Worm (Caenorhabditis elegans) whole organism, L1 larva: ENCODE results near the gene fbxb-59.

Source experiments
- F16B12.6 ChIP-seq: fragments of 150-350 bp; optimal IDR thresholded peaks from 2 replicates; lab custom pipeline; 2014; ENCODE audit warnings: missing biosample characterization, missing genetic modification characterization
- ama-1 ChIP-seq: fragments of 150-350 bp; optimal IDR thresholded peaks from 2 replicates; lab custom pipeline; 2014
- ceh-90 ChIP-seq: sonication (generic microtip); optimal IDR thresholded peaks from 2 replicates; lab custom pipeline; 2016; ENCODE audit warnings: missing genetic modification characterization, missing compliant biosample characterization
- ces-1 ChIP-seq: fragments of 150-350 bp; optimal IDR thresholded peaks from 2 replicates; lab custom pipeline; 2014; ENCODE audit warnings: missing biosample characterization, missing genetic modification reagents, missing genetic modification characterization
- dsc-1 ChIP-seq: sonication (generic microtip); optimal IDR thresholded peaks from 2 replicates; lab custom pipeline; 2016; ENCODE audit warnings: mild to moderate bottlenecking, missing genetic modification characterization, missing compliant biosample characterization
- efl-1 ChIP-seq, 4 experiments: fragments of 150-350 bp; optimal IDR thresholded peaks in 3 of 4; peaks in 1 of 4; 1 replicate in 1 of 4; 2 replicates in 3 of 4; lab custom pipeline; 2014; ENCODE audit warnings: missing biosample characterization in 2 of 4, missing genetic modification characterization in 2 of 4, missing genetic modification reagents in 2 of 4
- egl-27 ChIP-seq, 2 experiments: fragments of 150-350 bp in 1 of 2; sonication (generic microtip); optimal IDR thresholded peaks; 3 replicates each; lab custom pipeline; 2017 to 2018; ENCODE audit warnings: missing biosample characterization in 2 of 2, missing genetic modification characterization in 2 of 2, missing genetic modification reagents in 2 of 2
- elt-2 ChIP-seq: sonication (generic microtip); optimal IDR thresholded peaks from 2 replicates; lab custom pipeline; 2016; ENCODE audit warnings: missing genetic modification characterization, mild to moderate bottlenecking, inconsistent platforms, missing compliant biosample characterization, missing genetic modification reagents
- ets-5 ChIP-seq: fragments of 200-800 bp; sonication (Bioruptor generic); IDR thresholded peaks from 2 replicates; pipeline ENCODE4 v1.3.6; 2022; ENCODE audit warnings: missing genetic modification characterization, missing compliant biosample characterization
- fos-1 ChIP-seq: fragments of 150-350 bp; optimal IDR thresholded peaks from 2 replicates; lab custom pipeline; 2014; ENCODE audit warnings: missing biosample characterization, missing genetic modification characterization
- jun-1 ChIP-seq: fragments of 150-350 bp; optimal IDR thresholded peaks from 2 replicates; lab custom pipeline; 2014; ENCODE audit warnings: missing biosample characterization, missing genetic modification reagents, missing genetic modification characterization
- mep-1 ChIP-seq: fragments of 150-350 bp; optimal IDR thresholded peaks from 2 replicates; lab custom pipeline; 2014; ENCODE audit warnings: missing biosample characterization, missing genetic modification characterization
- nhr-237 ChIP-seq: fragments of 150-350 bp; optimal IDR thresholded peaks from 2 replicates; lab custom pipeline; 2014; ENCODE audit warnings: missing biosample characterization, missing genetic modification characterization
- pag-3 ChIP-seq: sonication (generic microtip); optimal IDR thresholded peaks from 2 replicates; lab custom pipeline; 2017; ENCODE audit warnings: missing genetic modification characterization, mild to moderate bottlenecking, missing compliant biosample characterization, antibody characterized with exemption, borderline replicate concordance; ENCODE audit not compliant: insufficient read depth
- snu-23 ChIP-seq: sonication (generic microtip); optimal IDR thresholded peaks from 2 replicates; lab custom pipeline; 2016; ENCODE audit warnings: missing genetic modification characterization, missing compliant biosample characterization
- sup-37 ChIP-seq: fragments of 200-800 bp; sonication (Bioruptor generic); optimal IDR thresholded peaks from 2 replicates; lab custom pipeline; 2018; ENCODE audit warnings: mild to moderate bottlenecking, missing genetic modification characterization, missing compliant biosample characterization
- swsn-7 ChIP-seq: sonication (generic microtip); optimal IDR thresholded peaks from 2 replicates; lab custom pipeline; 2016; ENCODE audit warnings: missing genetic modification characterization, missing compliant biosample characterization
- tbx-2 ChIP-seq: sonication (generic microtip); optimal IDR thresholded peaks from 2 replicates; lab custom pipeline; 2016; ENCODE audit warnings: missing genetic modification characterization, missing compliant biosample characterization
- tlp-1 ChIP-seq: fragments of 150-350 bp; optimal IDR thresholded peaks from 2 replicates; lab custom pipeline; 2014; ENCODE audit warnings: missing biosample characterization, missing genetic modification characterization
- unc-86 ChIP-seq: sonication (generic microtip); optimal IDR thresholded peaks from 2 replicates; lab custom pipeline; 2016; ENCODE audit warnings: missing genetic modification characterization, missing compliant biosample characterization
- xbp-1 ChIP-seq: sonication (generic microtip); optimal IDR thresholded peaks from 2 replicates; lab custom pipeline; 2016; ENCODE audit warnings: missing genetic modification characterization, missing compliant biosample characterization
- zip-4 ChIP-seq: fragments of 200-800 bp; sonication (Bioruptor generic); optimal IDR thresholded peaks from 2 replicates; lab custom pipeline; 2018; ENCODE audit warnings: mild to moderate bottlenecking, missing genetic modification characterization, moderate library complexity, missing compliant biosample characterization
- ztf-11 ChIP-seq, 2 experiments: sonication (generic microtip); optimal IDR thresholded peaks; 2 replicates each; lab custom pipeline; 2016 to 2017; ENCODE audit warnings: missing genetic modification characterization in 2 of 2, missing biosample characterization in 1 of 2, missing compliant biosample characterization in 1 of 2
- ztf-4 ChIP-seq: fragments of 150-350 bp; optimal IDR thresholded peaks from 2 replicates; lab custom pipeline; 2014; ENCODE audit warnings: missing biosample characterization, missing genetic modification characterization

Gene fbxb-59

DNA sequence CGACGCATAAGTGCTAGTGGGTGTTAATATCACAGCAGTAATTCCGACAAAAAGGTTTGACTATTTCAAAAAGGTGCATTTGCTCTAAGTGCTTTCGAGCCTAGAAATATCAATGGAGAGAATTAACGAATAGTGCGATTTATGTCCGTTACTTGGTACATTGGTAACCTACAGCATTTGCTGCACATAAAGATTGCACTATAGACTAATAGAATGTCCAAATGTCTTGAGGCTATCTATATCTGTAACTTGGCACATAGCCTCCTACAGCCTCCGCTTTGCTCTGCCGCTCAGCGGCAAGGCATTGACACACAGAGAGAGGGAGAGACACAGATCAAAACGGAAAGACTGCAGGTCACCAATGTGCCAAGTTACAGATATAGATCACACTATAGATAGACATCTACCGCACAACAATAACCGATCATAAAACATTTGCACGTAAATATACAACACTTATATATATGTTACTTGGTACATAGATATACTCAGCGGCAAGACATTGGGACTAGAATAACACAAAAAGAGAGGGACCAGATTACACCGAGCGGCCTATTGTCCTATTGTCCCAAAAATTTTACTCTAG is 10.4 kb downstream of the fbxb-59 start, which contains the start of the genes srh-217 and Y113G7B.28:
TSS of gene srh-217 (minus strand) at position 101 of the 586 bp plus-strand sequence.
TSS of gene Y113G7B.28 (plus strand) at position 536 of the 586 bp plus-strand sequence.
- TF ChIP-seq efl-1 (optimal IDR thresholded peaks at IDR 0.05; lab: Kevin White, UChicago) (no peak), efl-1 (GFP tag; optimal IDR thresholded peaks at IDR 0.05 in 1 of 2; lab: Kevin White, UChicago) (peak in 1 of 2 experiments; percentile 57), unc-86 (no peak), dsc-1 (tag; lab: Kevin White, UChicago) (no peak)
- TF ChIP-seq, all 84 proteins: peak for 1

DNA sequence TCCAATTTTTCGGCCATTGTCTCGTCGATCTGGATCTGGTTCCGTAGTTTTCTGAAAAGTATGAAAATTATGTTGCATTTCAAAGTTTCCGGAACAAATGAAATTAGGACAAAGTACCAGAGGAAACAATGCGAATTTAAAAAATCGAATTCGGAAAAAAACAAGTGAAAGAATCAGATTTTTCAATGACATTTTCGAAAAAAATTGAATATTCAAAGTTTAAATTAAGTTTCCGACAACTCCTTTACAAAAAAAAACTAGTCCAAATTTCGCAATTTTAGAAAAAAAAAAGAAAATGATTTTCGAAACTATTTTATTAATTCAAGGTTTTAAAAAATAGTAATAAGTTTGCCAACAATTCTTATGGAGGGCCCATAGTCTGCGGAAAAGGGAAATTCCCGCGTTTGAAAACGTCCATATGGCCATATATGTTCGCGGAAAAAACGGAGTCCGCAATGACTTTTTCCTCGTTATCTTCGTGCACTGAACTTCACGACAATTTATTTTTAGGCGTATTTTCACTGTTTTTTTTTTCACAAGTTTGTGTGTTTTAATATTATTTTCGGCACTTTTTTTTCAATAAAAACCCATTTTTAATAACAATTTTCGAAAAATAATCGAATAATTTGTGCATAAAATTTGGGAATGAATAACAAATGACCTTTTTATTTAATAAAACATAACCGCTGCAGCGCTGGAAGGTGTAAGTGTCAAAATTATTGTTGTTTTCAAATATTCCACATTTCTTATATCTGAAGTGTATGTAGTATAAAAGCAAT is 13.7 kb downstream of the fbxb-59 start, which contains the start of the genes fbxa-115 and Y113G7B.27:
TSS of gene fbxa-115 (minus strand) at position 51 of the 779 bp plus-strand sequence.
TSS of gene Y113G7B.27 (plus strand) at position 729 of the 779 bp plus-strand sequence.
- TF ChIP-seq ztf-11 (tag; optimal IDR thresholded peaks at IDR 0.05; lab: Kevin White, UChicago) (no peak), egl-27 (tag; optimal IDR thresholded peaks at IDR 0.05; lab: Kevin White, UChicago) (no peak), F16B12.6 (tag; lab: Kevin White, UChicago) (no peak), zip-4 (no peak), snu-23 (no peak), efl-1 (optimal IDR thresholded peaks at IDR 0.05; lab: Kevin White, UChicago) (no peak), efl-1 (GFP tag; optimal IDR thresholded peaks at IDR 0.05 in 1 of 2; lab: Kevin White, UChicago) (peak in 1 of 2 experiments; percentile 41), elt-2 (tag; lab: Kevin White, UChicago) (no peak), fos-1 (tag; lab: Kevin White, UChicago) (no peak)
- TF ChIP-seq, all 84 proteins: peak for 1

DNA sequence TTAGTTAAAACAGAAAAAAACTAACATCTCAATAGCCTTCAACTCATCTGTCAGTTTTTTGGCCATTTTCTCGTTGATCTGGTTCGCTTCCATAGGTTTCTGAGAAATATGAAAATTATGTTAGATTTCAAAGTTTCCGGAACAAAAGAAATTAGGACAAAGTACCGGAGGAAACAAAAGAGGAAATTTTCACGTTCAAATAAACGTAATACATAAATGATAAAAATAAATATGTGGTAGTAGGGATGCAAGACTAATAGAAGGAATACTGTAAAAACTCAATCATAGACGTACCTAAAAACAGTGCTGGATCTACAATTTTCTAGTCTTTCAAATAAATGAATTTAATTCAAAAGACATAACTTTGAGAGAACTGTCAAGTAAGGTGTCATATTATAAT is 17.2 kb downstream of the fbxb-59 start, which contains the start of gene fbxa-116:
TSS of gene fbxa-116 (minus strand) at position 101 of the 400 bp plus-strand sequence.
- TF ChIP-seq ztf-4: no peak

DNA sequence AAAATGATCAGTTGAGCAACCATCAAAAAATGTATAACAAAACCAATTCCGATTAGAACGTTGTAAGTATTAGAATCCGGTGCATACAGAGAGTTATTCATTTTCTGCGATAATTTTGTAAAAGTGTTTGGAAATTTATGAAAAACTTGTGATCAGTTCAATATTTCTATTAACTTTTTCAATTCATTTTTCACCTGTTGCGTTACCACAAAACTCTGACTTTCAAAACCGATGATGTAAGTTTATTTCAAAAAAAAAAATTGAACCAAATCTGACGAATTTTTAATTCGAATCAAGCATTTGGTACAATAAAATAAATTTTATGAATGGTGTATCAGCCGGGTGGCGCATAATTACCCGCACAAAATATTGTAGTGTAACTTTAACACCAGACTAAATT is 19.4 kb downstream of the fbxb-59 start, which contains the start of gene srz-16:
TSS of gene srz-16 (minus strand) at position 101 of the 400 bp plus-strand sequence.
- no peak for TF ChIP-seq elt-2 (tag; lab: Kevin White, UChicago)
- TF ChIP-seq pag-3: no peak
- no peak for TF ChIP-seq ceh-90 (tag; lab: Kevin White, UChicago)
- no peak for TF ChIP-seq sup-37 (GFP tag; lab: Kevin White, UChicago)
- TF ChIP-seq dsc-1 (tag; lab: Kevin White, UChicago): no peak
- TF ChIP-seq F16B12.6 (tag; lab: Kevin White, UChicago): no peak

DNA sequence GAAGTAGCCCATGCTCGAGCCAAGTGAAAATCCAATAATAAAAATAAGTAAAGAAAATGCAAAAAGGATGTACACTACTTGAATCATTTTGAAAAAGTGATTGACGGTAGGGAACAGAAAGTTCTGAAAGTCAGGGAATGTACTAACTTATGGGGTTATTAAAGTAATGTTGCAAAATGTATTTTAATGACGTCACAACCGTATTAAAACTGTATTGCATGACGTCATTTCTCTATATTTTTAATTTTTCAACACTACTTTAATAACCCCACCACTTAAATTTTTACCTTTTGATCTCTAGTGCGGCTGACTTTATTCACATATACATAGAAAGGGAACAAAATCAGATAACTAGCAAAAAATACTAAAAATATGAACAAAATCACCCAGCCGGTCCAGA is 23.7 kb downstream of the fbxb-59 start:
- TF ChIP-seq xbp-1 (tag; lab: Kevin White, UChicago): no peak

DNA sequence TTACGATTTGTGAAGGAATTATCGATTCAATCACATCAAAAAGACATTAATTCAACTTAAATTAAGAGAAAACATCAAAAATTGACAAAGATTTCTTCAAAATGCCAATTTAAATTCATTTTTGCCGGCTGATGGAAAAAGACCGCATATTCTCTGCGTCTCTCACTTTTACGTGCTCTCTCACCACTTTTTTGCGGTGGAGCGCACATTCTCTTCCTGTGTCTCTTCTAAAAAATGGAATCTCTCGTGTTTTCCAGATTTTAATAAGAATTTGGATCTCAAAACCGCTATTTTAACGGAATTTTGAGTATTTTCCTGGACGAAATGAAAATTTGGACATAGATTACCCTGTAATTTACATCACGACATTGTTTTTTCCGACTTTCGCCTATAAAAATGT is 25.2 kb downstream of the fbxb-59 start:
- peak in 1 of 2 experiments; percentile 57 for TF ChIP-seq efl-1 (optimal IDR thresholded peaks at IDR 0.05; lab: Kevin White, UChicago)
- peak in 1 of 2 experiments; percentile 74 for TF ChIP-seq efl-1 (GFP tag; optimal IDR thresholded peaks at IDR 0.05 in 1 of 2; lab: Kevin White, UChicago)

DNA sequence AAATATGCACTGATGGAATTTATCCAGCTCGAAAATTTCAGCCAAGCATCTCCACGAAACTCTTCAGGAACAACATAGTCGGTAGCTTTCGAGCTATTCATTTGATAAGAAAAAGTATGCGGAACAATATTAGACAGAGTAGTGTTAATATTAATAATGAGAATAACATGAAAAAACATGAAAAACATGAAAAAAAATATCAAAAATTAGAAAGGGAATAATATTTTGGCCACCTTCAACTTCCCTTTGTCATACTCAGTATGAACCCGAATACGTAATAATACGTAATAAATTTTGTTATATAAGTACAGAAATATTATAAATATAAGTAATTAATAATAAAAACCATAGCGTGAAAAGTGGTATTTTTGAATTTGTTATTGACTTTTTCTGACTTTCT is 34.0 kb downstream of the fbxb-59 start, which contains the start of gene srw-39:
TSS of gene srw-39 (minus strand) at position 101 of the 400 bp plus-strand sequence.
- TF ChIP-seq tlp-1 (tag; lab: Kevin White, UChicago): no peak
- TF ChIP-seq ama-1 (lab: Kevin White, UChicago): no peak
- no peak for TF ChIP-seq ets-5 (GFP tag; lab: Robert Waterston, UW)
- no peak for TF ChIP-seq mep-1 (tag; lab: Kevin White, UChicago)
- no peak for TF ChIP-seq nhr-237
- no peak for TF ChIP-seq jun-1 (tag; lab: Kevin White, UChicago)
- no peak for TF ChIP-seq swsn-7 (tag; lab: Kevin White, UChicago)
- no peak for TF ChIP-seq tbx-2 (tag; lab: Kevin White, UChicago)
- no peak for TF ChIP-seq efl-1 (optimal IDR thresholded peaks at IDR 0.05; lab: Kevin White, UChicago)
- no peak for TF ChIP-seq efl-1 (GFP tag; optimal IDR thresholded peaks at IDR 0.05 in 1 of 2; lab: Kevin White, UChicago)
- TF ChIP-seq ces-1 (GFP tag; lab: Kevin White, UChicago): no peak
- no peak for TF ChIP-seq fos-1 (tag; lab: Kevin White, UChicago)
